Worm (Caenorhabditis elegans): Measurements from ENCODE around the gene K02B7.3.

ce11 chrII:14705956-14706355 is 10.9 kb upstream of the K02B7.3 start:
- TF ChIP-seq sdz-38 (tag; optimal IDR thresholded peaks at IDR 0.05), result no peak
- TF ChIP-seq F57A8.1 (GFP tag; optimal IDR thresholded peaks at IDR 0.05), result no peak
- no peak for TF ChIP-seq F57C9.4 (tag; optimal IDR thresholded peaks at IDR 0.05)
- no peak for TF ChIP-seq snpc-4 (GFP tag; optimal IDR thresholded peaks at IDR 0.05)
- no peak for TF ChIP-seq snpc-4 (tag; optimal IDR thresholded peaks at IDR 0.05)
- TF ChIP-seq ama-1 (optimal IDR thresholded peaks at IDR 0.05), result no peak
- TF ChIP-seq ama-1 (GFP tag; optimal IDR thresholded peaks at IDR 0.05), result no peak
- TF ChIP-seq madf-10 (tag; optimal IDR thresholded peaks at IDR 0.05), result no peak
- no peak for TF ChIP-seq F33H1.4 (GFP tag; IDR thresholded peaks at IDR 0.05)
- TF ChIP-seq ccch-3 (GFP tag; optimal IDR thresholded peaks at IDR 0.05), result no peak
- no peak for TF ChIP-seq aptf-2 (GFP tag; conservative IDR thresholded peaks at IDR 0.05)
- no peak for TF ChIP-seq ets-4 (GFP tag; optimal IDR thresholded peaks at IDR 0.05)
- TF ChIP-seq B0261.1 (tag; optimal IDR thresholded peaks at IDR 0.05), result no peak
- TF ChIP-seq F22D6.2 (tag; optimal IDR thresholded peaks at IDR 0.05), result no peak
- TF ChIP-seq ekl-4 (GFP tag; IDR thresholded peaks at IDR 0.05), result no peak
- TF ChIP-seq tlf-1 (GFP tag; optimal IDR thresholded peaks at IDR 0.05), result no peak

All from whole organism, young adult.